1 fruit fly cellular context compared by ENCODE assay signal in genomic region chr2L:8403286-8404270, dm6.
TF ChIP-seq lines count a peak whose summit lies in the region.

TSS of gene emb (plus strand) at chr2L:8403573.

TF ChIP-seq in whole organism, embryonic, 481 proteins besides CTCF, POLR2A, EP300 and RAD21 (continued from another document):
- TF ChIP-seq Oli (tag; optimal IDR thresholded peaks at IDR 0.05; lab: Kevin White, UChicago) (no peak), CG10979 (tag; optimal IDR thresholded peaks at IDR 0.05; lab: Kevin White, UChicago) (peak; percentile 11), tup (GFP tag; optimal IDR thresholded peaks at IDR 0.05; lab: Kevin White, UChicago) (no peak), NfI (GFP tag; optimal IDR thresholded peaks at IDR 0.05; lab: Kevin White, UChicago) (peak; percentile 37), CG17385 (GFP tag; optimal IDR thresholded peaks at IDR 0.05; lab: Kevin White, UChicago) (peak; percentile 85), Drgx (GFP tag; IDR thresholded peaks at IDR 0.05; lab: Robert Waterston, UW) (peak; percentile 39; the same call in 1 of the 2 replicates), CG13894 (tag; optimal IDR thresholded peaks at IDR 0.05; lab: Kevin White, UChicago) (no peak), CG34224 (GFP tag; IDR thresholded peaks at IDR 0.05; lab: Robert Waterston, UW; ENCODE audit: partially characterized antibody) (peak; percentile 95), tll (GFP tag; optimal IDR thresholded peaks at IDR 0.05; lab: Kevin White, UChicago) (peak in 1 of 2 experiments; percentile 1), B-H1 (GFP tag; IDR thresholded peaks at IDR 0.05; lab: Robert Waterston, UW) (no peak), CG12942 (GFP tag; optimal IDR thresholded peaks at IDR 0.05; lab: Kevin White, UChicago) (peak; percentile 9), sr (GFP tag; IDR thresholded peaks at IDR 0.05; lab: Robert Waterston, UW) (no peak), Poxn (GFP tag; IDR thresholded peaks at IDR 0.05; lab: Robert Waterston, UW) (no peak), Hsf (GFP tag; optimal IDR thresholded peaks at IDR 0.05; lab: Kevin White, UChicago) (peak; percentile 40), D19B (GFP tag; optimal IDR thresholded peaks at IDR 0.05; lab: Kevin White, UChicago) (no peak), luna (GFP tag; optimal IDR thresholded peaks at IDR 0.05; lab: Kevin White, UChicago) (no peak), pum (GFP tag; optimal IDR thresholded peaks at IDR 0.05; lab: Kevin White, UChicago) (peak; percentile 21), CG3065 (GFP tag; optimal IDR thresholded peaks at IDR 0.05; lab: Kevin White, UChicago) (no peak), CG32532 (GFP tag; IDR thresholded peaks at IDR 0.05; lab: Robert Waterston, UW) (peak; percentile 39; the same call in 1 of the 2 replicates), CG8281 (tag; optimal IDR thresholded peaks at IDR 0.05; lab: Kevin White, UChicago) (no peak), Lhr (GFP tag; optimal IDR thresholded peaks at IDR 0.05; lab: Kevin White, UChicago) (peak; percentile 93), Dp (GFP tag; optimal IDR thresholded peaks at IDR 0.05; lab: Kevin White, UChicago) (peak; percentile 65), Pdp1 (GFP tag; optimal IDR thresholded peaks at IDR 0.05; lab: Kevin White, UChicago) (peak in 1 of 2 experiments; percentile 17), CG13424 (tag; optimal IDR thresholded peaks at IDR 0.05; lab: Kevin White, UChicago) (peak; percentile 26), slbo (GFP tag; IDR thresholded peaks at IDR 0.05; lab: Robert Waterston, UW) (peak; percentile 55), sug (tag; optimal IDR thresholded peaks at IDR 0.05; lab: Kevin White, UChicago) (no peak), CG17361 (GFP tag; IDR thresholded peaks at IDR 0.05; lab: Robert Waterston, UW) (peak; percentile 66; the same call in 2 of the 3 replicates), CG4282 (GFP tag; optimal IDR thresholded peaks at IDR 0.05; lab: Kevin White, UChicago) (no peak), btn (GFP tag; optimal IDR thresholded peaks at IDR 0.05; lab: Kevin White, UChicago) (no peak), Antp (GFP tag; optimal IDR thresholded peaks at IDR 0.05; lab: Kevin White, UChicago) (peak; percentile 59), oc (tag; optimal IDR thresholded peaks at IDR 0.05; lab: Kevin White, UChicago) (no peak), odd (GFP tag; optimal IDR thresholded peaks at IDR 0.05; lab: Kevin White, UChicago) (no peak), her (GFP tag; optimal IDR thresholded peaks at IDR 0.05; lab: Kevin White, UChicago) (peak; percentile 38), fu2 (GFP tag; optimal IDR thresholded peaks at IDR 0.05; lab: Kevin White, UChicago) (peak; percentile 64), CG11695 (GFP tag; IDR thresholded peaks at IDR 0.05; lab: Robert Waterston, UW) (no peak), pan (optimal IDR thresholded peaks at IDR 0.05; lab: Kevin White, UChicago) (no peak), pan (GFP tag; optimal IDR thresholded peaks at IDR 0.05 in 1 of 2, IDR thresholded peaks at IDR 0.05 in 1 of 2) (peak in 1 of 2 experiments; percentile 42), CG31388 (GFP tag; optimal IDR thresholded peaks at IDR 0.05; lab: Kevin White, UChicago) (no peak), ssp (GFP tag; IDR thresholded peaks at IDR 0.05; lab: Robert Waterston, UW) (peak; percentile 68), eyg (GFP tag; optimal IDR thresholded peaks at IDR 0.05; lab: Kevin White, UChicago) (peak; percentile 29), zf30C (GFP tag; optimal IDR thresholded peaks at IDR 0.05; lab: Kevin White, UChicago) (no peak), CG7556 (GFP tag; optimal IDR thresholded peaks at IDR 0.05; lab: Kevin White, UChicago) (no peak), Rx (GFP tag; IDR thresholded peaks at IDR 0.05; lab: Robert Waterston, UW) (0 out of 2 replicates have a peak, but pooled peaks have one; percentile 25), E2f2 (GFP tag; IDR thresholded peaks at IDR 0.05; lab: Robert Waterston, UW) (peak; percentile 62; the same call in 1 of the 2 replicates), Taf1 (GFP tag; IDR thresholded peaks at IDR 0.05; lab: Robert Waterston, UW) (0 out of 2 replicates have a peak, but pooled peaks have one; percentile 24), da (GFP tag; optimal IDR thresholded peaks at IDR 0.05; lab: Kevin White, UChicago) (no peak), otp (GFP tag; IDR thresholded peaks at IDR 0.05; lab: Robert Waterston, UW) (0 out of 3 replicates have a peak, but pooled peaks have one; percentile 9), jigr1 (GFP tag; IDR thresholded peaks at IDR 0.05; lab: Robert Waterston, UW) (peak; percentile 57; the same call in 1 of the 3 replicates), dimm (GFP tag; IDR thresholded peaks at IDR 0.05; lab: Robert Waterston, UW) (no peak), CG7987 (GFP tag; optimal IDR thresholded peaks at IDR 0.05; lab: Kevin White, UChicago) (peak; percentile 57), Xbp1 (GFP tag; optimal IDR thresholded peaks at IDR 0.05; lab: Kevin White, UChicago) (peak; percentile 45), CG13624 (GFP tag; optimal IDR thresholded peaks at IDR 0.05; lab: Kevin White, UChicago) (peak; percentile 42), Eip74EF (GFP tag; optimal IDR thresholded peaks at IDR 0.05; lab: Kevin White, UChicago) (no peak), CG14860 (GFP tag; IDR thresholded peaks at IDR 0.05; lab: Robert Waterston, UW; ENCODE audit: partially characterized antibody) (peak; percentile 99), Dll (GFP tag; IDR thresholded peaks at IDR 0.05; lab: Robert Waterston, UW; ENCODE audit: partially characterized antibody) (peak; percentile 94), HLH4C (GFP tag; IDR thresholded peaks at IDR 0.05; lab: Robert Waterston, UW; ENCODE audit: partially characterized antibody) (peak; percentile 100), NFAT (GFP tag; IDR thresholded peaks at IDR 0.05; lab: Robert Waterston, UW) (peak; percentile 58), CG9817 (tag; optimal IDR thresholded peaks at IDR 0.05; lab: Kevin White, UChicago) (peak; percentile 29), CG4820 (GFP tag; optimal IDR thresholded peaks at IDR 0.05; lab: Kevin White, UChicago) (peak; percentile 48), CG12744 (GFP tag; optimal IDR thresholded peaks at IDR 0.05; lab: Kevin White, UChicago) (peak; percentile 9), Hmr (GFP tag; optimal IDR thresholded peaks at IDR 0.05; lab: Kevin White, UChicago) (peak; percentile 80), gt (GFP tag; IDR thresholded peaks at IDR 0.05; lab: Robert Waterston, UW) (no peak), abd-A (tag; optimal IDR thresholded peaks at IDR 0.05; lab: Kevin White, UChicago) (no peak), CG6175 (GFP tag; IDR thresholded peaks at IDR 0.05; lab: Robert Waterston, UW) (no peak), Opbp (GFP tag; IDR thresholded peaks at IDR 0.05; lab: Robert Waterston, UW; ENCODE audit: partially characterized antibody) (peak; percentile 96), vvl (GFP tag; IDR thresholded peaks at IDR 0.05; lab: Robert Waterston, UW) (peak; percentile 55), tin (GFP tag; optimal IDR thresholded peaks at IDR 0.05; lab: Kevin White, UChicago) (peak; percentile 34), CG8359 (GFP tag; optimal IDR thresholded peaks at IDR 0.05; lab: Kevin White, UChicago; ENCODE audit: borderline replicate concordance) (no peak), Aef1 (GFP tag; IDR thresholded peaks at IDR 0.05; lab: Robert Waterston, UW) (no peak), CG6765 (GFP tag; optimal IDR thresholded peaks at IDR 0.05; lab: Kevin White, UChicago) (no peak), Optix (GFP tag; IDR thresholded peaks at IDR 0.05; lab: Robert Waterston, UW) (no peak), BtbVII (GFP tag; optimal IDR thresholded peaks at IDR 0.05; lab: Kevin White, UChicago) (no peak), mirr (GFP tag; optimal IDR thresholded peaks at IDR 0.05; lab: Kevin White, UChicago) (no peak), ranshi (GFP tag; IDR thresholded peaks at IDR 0.05; lab: Robert Waterston, UW) (0 out of 2 replicates have a peak, but pooled peaks have one; percentile 17), seq (GFP tag; IDR thresholded peaks at IDR 0.05; lab: Robert Waterston, UW) (no peak), CG10321 (GFP tag; IDR thresholded peaks at IDR 0.05; lab: Robert Waterston, UW) (no peak), Bgb (GFP tag; IDR thresholded peaks at IDR 0.05; lab: Robert Waterston, UW; ENCODE audit: partially characterized antibody) (peak; percentile 97), CG15073 (GFP tag; optimal IDR thresholded peaks at IDR 0.05; lab: Kevin White, UChicago) (no peak), CG10147 (GFP tag; optimal IDR thresholded peaks at IDR 0.05; lab: Kevin White, UChicago) (no peak), D19A (tag; optimal IDR thresholded peaks at IDR 0.05; lab: Kevin White, UChicago) (peak; percentile 19), peb (GFP tag; IDR thresholded peaks at IDR 0.05; lab: Robert Waterston, UW) (no peak), HLH3B (GFP tag; IDR thresholded peaks at IDR 0.05; lab: Robert Waterston, UW) (no peak), TFAM (GFP tag; optimal IDR thresholded peaks at IDR 0.05; lab: Kevin White, UChicago) (no peak), lilli (GFP tag; optimal IDR thresholded peaks at IDR 0.05; lab: Kevin White, UChicago) (peak; percentile 67), az2 (GFP tag; optimal IDR thresholded peaks at IDR 0.05; lab: Kevin White, UChicago) (peak; percentile 51), stwl (tag; optimal IDR thresholded peaks at IDR 0.05; lab: Kevin White, UChicago) (peak; percentile 98), Nf-YB (GFP tag; optimal IDR thresholded peaks at IDR 0.05; lab: Kevin White, UChicago) (no peak), CG4328 (GFP tag; optimal IDR thresholded peaks at IDR 0.05; lab: Kevin White, UChicago) (peak; percentile 40), pros (GFP tag; optimal IDR thresholded peaks at IDR 0.05; lab: Kevin White, UChicago) (no peak), toy (GFP tag; IDR thresholded peaks at IDR 0.05; lab: Robert Waterston, UW) (no peak), CG2116 (GFP tag; optimal IDR thresholded peaks at IDR 0.05; lab: Kevin White, UChicago) (peak; percentile 100), br (optimal IDR thresholded peaks at IDR 0.05; lab: Kevin White, UChicago) (no peak), Six4 (GFP tag; optimal IDR thresholded peaks at IDR 0.05; lab: Kevin White, UChicago) (peak; percentile 46), wor (GFP tag; IDR thresholded peaks at IDR 0.05; lab: Robert Waterston, UW) (no peak), Blimp-1 (GFP tag; optimal IDR thresholded peaks at IDR 0.05; lab: Kevin White, UChicago) (no peak), CG3281 (GFP tag; optimal IDR thresholded peaks at IDR 0.05; lab: Kevin White, UChicago) (peak; percentile 73), ab (GFP tag; optimal IDR thresholded peaks at IDR 0.05; lab: Kevin White, UChicago) (no peak), CG17912 (GFP tag; optimal IDR thresholded peaks at IDR 0.05; lab: Kevin White, UChicago) (no peak), CG10267 (tag; optimal IDR thresholded peaks at IDR 0.05; lab: Kevin White, UChicago) (peak; percentile 74), Atf6 (GFP tag; IDR thresholded peaks at IDR 0.05; lab: Robert Waterston, UW) (peak; percentile 39; the same call in 1 of the 2 replicates), CG12299 (tag; optimal IDR thresholded peaks at IDR 0.05; lab: Kevin White, UChicago) (no peak), zen2 (GFP tag; IDR thresholded peaks at IDR 0.05; lab: Robert Waterston, UW; ENCODE audit: partially characterized antibody) (peak; percentile 93), CG17568 (GFP tag; optimal IDR thresholded peaks at IDR 0.05; lab: Kevin White, UChicago) (no peak), Ets65A (GFP tag; lab: Kevin White, UChicago) (peak; percentile 94), croc (GFP tag; conservative IDR thresholded peaks at IDR 0.05; lab: Robert Waterston, UW) (no peak)
